Worm (Caenorhabditis elegans) whole organism, young adult: ENCODE data around the gene T05C12.1.

Experiments used
- B0261.1 ChIP-seq: sonication (generic microtip); optimal IDR thresholded peaks from 2 replicates; lab custom pipeline; 2016; ENCODE audit warnings: mild to moderate bottlenecking, missing genetic modification characterization, moderate library complexity, missing compliant biosample characterization
- C17E4.6 ChIP-seq: fragments of 200-800 bp; sonication (Bioruptor generic); IDR thresholded peaks from 2 replicates; pipeline ENCODE4 v1.3.6; 2022; ENCODE audit warnings: missing genetic modification reagents, missing genetic modification characterization, missing compliant biosample characterization
- F10E7.11 ChIP-seq: sonication (generic microtip); optimal IDR thresholded peaks from 2 replicates; lab custom pipeline; 2017; ENCODE audit warnings: mild to moderate bottlenecking, missing genetic modification characterization, moderate library complexity, missing compliant biosample characterization
- F23B12.7 ChIP-seq: sonication (generic microtip); optimal IDR thresholded peaks from 2 replicates; lab custom pipeline; 2017; ENCODE audit warnings: missing genetic modification characterization, mild to moderate bottlenecking, missing compliant biosample characterization, antibody characterized with exemption, moderate library complexity; ENCODE audit not compliant: insufficient read depth
- F39B2.1 ChIP-seq: fragments of 200-800 bp; sonication (Bioruptor generic); IDR thresholded peaks from 2 replicates; pipeline ENCODE4 v1.3.6; 2022; ENCODE audit warnings: missing genetic modification reagents, missing genetic modification characterization, missing compliant biosample characterization
- F49E8.2 ChIP-seq: sonication (generic microtip); optimal IDR thresholded peaks from 3 replicates; lab custom pipeline; 2017; ENCODE audit warnings: missing genetic modification characterization, mild to moderate bottlenecking, missing compliant biosample characterization, antibody characterized with exemption, moderate library complexity; ENCODE audit not compliant: insufficient read depth
- F57C9.4 ChIP-seq: sonication (generic microtip); optimal IDR thresholded peaks from 2 replicates; lab custom pipeline; 2017; ENCODE audit warnings: mild to moderate bottlenecking, missing genetic modification characterization, missing compliant biosample characterization
- T07F8.4 ChIP-seq: sonication (generic microtip); optimal IDR thresholded peaks from 2 replicates; lab custom pipeline; 2016; ENCODE audit warnings: mild to moderate bottlenecking, missing genetic modification characterization, moderate library complexity, missing compliant biosample characterization
- T26A5.8 ChIP-seq: sonication (generic microtip); optimal IDR thresholded peaks from 2 replicates; lab custom pipeline; 2016; ENCODE audit warnings: missing genetic modification characterization, missing compliant biosample characterization
- Y53F4B.3 ChIP-seq: fragments of 200-800 bp; sonication (Bioruptor generic); IDR thresholded peaks from 2 replicates; pipeline ENCODE4 v1.3.6; 2022; ENCODE audit warnings: missing genetic modification reagents, missing genetic modification characterization, missing compliant biosample characterization
- Y53G8AR.9 ChIP-seq: fragments of 200-800 bp; sonication (Bioruptor generic); conservative IDR thresholded peaks from 2 replicates; pipeline ENCODE4 v1.3.6; 2022; ENCODE audit warnings: missing genetic modification reagents, missing genetic modification characterization, missing compliant biosample characterization
- Y79H2A.3 ChIP-seq: fragments of 200-800 bp; sonication (Bioruptor generic); conservative IDR thresholded peaks from 2 replicates; pipeline ENCODE4 v1.3.6; 2022; ENCODE audit warnings: missing genetic modification reagents, missing genetic modification characterization, missing compliant biosample characterization
- aptf-3 ChIP-seq: fragments of 200-800 bp; sonication (Bioruptor generic); IDR thresholded peaks from 2 replicates; pipeline ENCODE4 v1.3.6; 2022; ENCODE audit warnings: missing genetic modification characterization, missing compliant biosample characterization
- atf-7 ChIP-seq: sonication (generic microtip); optimal IDR thresholded peaks from 2 replicates; lab custom pipeline; 2017; ENCODE audit warnings: mild to moderate bottlenecking, missing genetic modification characterization, missing compliant biosample characterization
- bed-1 ChIP-seq: fragments of 200-800 bp; sonication (Bioruptor generic); IDR thresholded peaks from 2 replicates; pipeline ENCODE4 v1.3.6; 2022; ENCODE audit warnings: missing genetic modification reagents, missing genetic modification characterization, missing compliant biosample characterization
- ceh-100 ChIP-seq: fragments of 200-800 bp; sonication (Bioruptor generic); IDR thresholded peaks from 2 replicates; pipeline ENCODE4 v1.3.6; 2022; ENCODE audit warnings: missing genetic modification reagents, missing genetic modification characterization, missing compliant biosample characterization
- chd-7 ChIP-seq: sonication (generic microtip); optimal IDR thresholded peaks from 2 replicates; lab custom pipeline; 2016; ENCODE audit warnings: mild to moderate bottlenecking, missing genetic modification characterization, moderate library complexity, missing compliant biosample characterization
- dpff-1 ChIP-seq: sonication (generic microtip); optimal IDR thresholded peaks from 2 replicates; lab custom pipeline; 2017; ENCODE audit warnings: mild to moderate bottlenecking, missing genetic modification characterization, missing compliant biosample characterization
- egl-44 ChIP-seq: fragments of 200-800 bp; sonication (Bioruptor generic); IDR thresholded peaks from 2 replicates; pipeline ENCODE4 v1.3.6; 2022; ENCODE audit warnings: missing genetic modification reagents, missing genetic modification characterization, missing compliant biosample characterization
- hlh-26 ChIP-seq: fragments of 200-800 bp; sonication (Bioruptor generic); conservative IDR thresholded peaks from 2 replicates; pipeline ENCODE4 v1.3.6; 2022; ENCODE audit warnings: missing genetic modification reagents, missing genetic modification characterization, missing compliant biosample characterization
- lin-40 ChIP-seq: sonication (generic microtip); optimal IDR thresholded peaks from 2 replicates; lab custom pipeline; 2016; ENCODE audit warnings: missing genetic modification characterization, mild to moderate bottlenecking, missing compliant biosample characterization, missing genotype, missing genetic modification reagents
- madf-6 ChIP-seq: fragments of 200-800 bp; sonication (Bioruptor generic); IDR thresholded peaks from 2 replicates; pipeline ENCODE4 v1.3.6; 2022; ENCODE audit warnings: missing genetic modification reagents, missing genetic modification characterization, missing compliant biosample characterization
- mcd-1 ChIP-seq: fragments of 200-800 bp; sonication (Bioruptor generic); IDR thresholded peaks from 2 replicates; pipeline ENCODE4 v1.3.6; 2022; ENCODE audit warnings: missing genetic modification reagents, missing genetic modification characterization, missing compliant biosample characterization
- nfya-1 ChIP-seq: sonication (generic microtip); optimal IDR thresholded peaks from 2 replicates; lab custom pipeline; 2017; ENCODE audit warnings: antibody characterized with exemption, missing compliant biosample characterization, missing genetic modification characterization, borderline replicate concordance; ENCODE audit not compliant: insufficient read depth
- nfya-2 ChIP-seq: fragments of 200-800 bp; sonication (Bioruptor generic); IDR thresholded peaks from 2 replicates; pipeline ENCODE4 v1.3.6; 2022; ENCODE audit warnings: missing genetic modification reagents, missing genetic modification characterization, missing compliant biosample characterization
- nfyb-1 ChIP-seq: fragments of 200-800 bp; sonication (Bioruptor generic); IDR thresholded peaks from 2 replicates; pipeline ENCODE4 v1.3.6; 2022; ENCODE audit warnings: missing genetic modification reagents, missing genetic modification characterization, missing compliant biosample characterization
- nhr-179 ChIP-seq: sonication (generic microtip); optimal IDR thresholded peaks from 2 replicates; lab custom pipeline; 2016; ENCODE audit warnings: mild to moderate bottlenecking, missing genetic modification characterization, missing compliant biosample characterization
- nhr-80 ChIP-seq: sonication (generic microtip); optimal IDR thresholded peaks from 2 replicates; lab custom pipeline; 2016; ENCODE audit warnings: missing genetic modification characterization, missing compliant biosample characterization
- rcor-1 ChIP-seq: fragments of 200-800 bp; sonication (Bioruptor generic); IDR thresholded peaks from 2 replicates; pipeline ENCODE4 v1.3.6; 2022; ENCODE audit warnings: missing genetic modification reagents, missing genetic modification characterization, missing compliant biosample characterization
- snpc-4 ChIP-seq, 5 experiments: fragments of 150-350 bp in 1 of 5; sonication (generic microtip) in 4 of 5; optimal IDR thresholded peaks; 2 replicates each; lab custom pipeline; 2014 to 2018; ENCODE audit warnings: missing genetic modification characterization in 5 of 5, missing biosample characterization in 3 of 5, antibody characterized with exemption in 2 of 5, mild to moderate bottlenecking in 2 of 5, missing compliant biosample characterization in 2 of 5, missing genotype in 2 of 5, moderate library complexity in 2 of 5, missing genetic modification reagents in 1 of 5
- sptf-2 ChIP-seq: fragments of 200-800 bp; sonication (Bioruptor generic); optimal IDR thresholded peaks from 2 replicates; lab custom pipeline; 2018; ENCODE audit warnings: mild to moderate bottlenecking, missing genetic modification characterization, missing compliant biosample characterization
- tbp1 ChIP-seq: fragments of 200-800 bp; sonication (Bioruptor generic); optimal IDR thresholded peaks from 2 replicates; lab custom pipeline; 2018; ENCODE audit warnings: mild to moderate bottlenecking, missing genetic modification characterization, missing compliant biosample characterization
- xnd-1 ChIP-seq: sonication (generic microtip); optimal IDR thresholded peaks from 2 replicates; lab custom pipeline; 2016; ENCODE audit warnings: missing genotype, missing genetic modification reagents, missing genetic modification characterization, missing compliant biosample characterization
- zfh-2 ChIP-seq: fragments of 200-800 bp; sonication (Bioruptor generic); conservative IDR thresholded peaks from 2 replicates; pipeline ENCODE4 v1.3.6; 2022; ENCODE audit warnings: missing genetic modification reagents, missing genetic modification characterization, missing compliant biosample characterization
- zim-3 ChIP-seq: sonication (generic microtip); optimal IDR thresholded peaks from 2 replicates; lab custom pipeline; 2017; ENCODE audit warnings: mild to moderate bottlenecking, missing genetic modification characterization, moderate library complexity, missing compliant biosample characterization
- ztf-18 ChIP-seq: sonication (generic microtip); optimal IDR thresholded peaks from 2 replicates; lab custom pipeline; 2016; ENCODE audit warnings: missing genotype, mild to moderate bottlenecking, missing genetic modification characterization, missing compliant biosample characterization
- ztf-6 ChIP-seq: fragments of 200-800 bp; sonication (Bioruptor generic); IDR thresholded peaks from 2 replicates; pipeline ENCODE4 v1.3.6; 2022; ENCODE audit warnings: missing genetic modification reagents, missing genetic modification characterization, missing compliant biosample characterization

Gene T05C12.1

ce11 chrII:8187516-8187915, 14.0 kb downstream of the T05C12.1 start (continued):
- no peak for TF ChIP-seq B0261.1 (tag; lab: Kevin White, UChicago)
- TF ChIP-seq snpc-4 (GFP tag; optimal IDR thresholded peaks at IDR 0.05; lab: Kevin White, UChicago), result no peak
- TF ChIP-seq snpc-4 (tag; optimal IDR thresholded peaks at IDR 0.05; lab: Kevin White, UChicago), result peak in 1 of 4 experiments; percentile 1
- no peak for TF ChIP-seq mcd-1
- no peak for TF ChIP-seq nfya-1 (tag; lab: Kevin White, UChicago)
- TF ChIP-seq zim-3, result no peak
- TF ChIP-seq Y53G8AR.9, result peak; percentile 78
- no peak for TF ChIP-seq sptf-2 (GFP tag; lab: Kevin White, UChicago)
- TF ChIP-seq tbp1, result no peak
- no peak for TF ChIP-seq Y53F4B.3 (GFP tag; lab: Robert Waterston, UW)
- no peak for TF ChIP-seq rcor-1 (GFP tag; lab: Robert Waterston, UW)
- no peak for TF ChIP-seq dpff-1 (tag; lab: Kevin White, UChicago)
- no peak for TF ChIP-seq zfh-2 (GFP tag; lab: Robert Waterston, UW)
- no peak for TF ChIP-seq nhr-179 (tag; lab: Kevin White, UChicago)
- TF ChIP-seq egl-44, result no peak
- peak; percentile 60 for TF ChIP-seq madf-6 (GFP tag; lab: Robert Waterston, UW)

DNA sequence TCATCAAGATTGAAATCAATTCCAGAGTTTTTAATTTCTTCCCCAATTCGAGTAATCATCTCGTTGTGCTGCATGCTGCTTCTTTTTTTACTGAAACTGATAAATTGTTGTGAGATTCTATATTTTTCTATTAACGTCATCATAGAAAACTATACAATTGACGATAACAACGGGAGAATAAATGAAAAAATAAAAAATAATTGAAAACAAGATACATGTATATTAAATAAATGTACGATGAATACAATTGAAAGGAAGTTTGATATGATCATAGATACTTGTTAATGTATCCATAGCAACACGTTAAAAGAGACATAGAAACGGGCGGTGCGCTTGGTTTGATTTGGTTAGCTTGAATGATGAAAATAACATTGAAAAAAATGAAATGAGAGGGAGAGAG, 17.0 kb downstream of the T05C12.1 start, which contains the start of gene T05C12.8:
TSS of gene T05C12.8 (minus strand) at position 101 of the 400 bp plus-strand sequence.
- TF ChIP-seq Y79H2A.3 (no peak), B0261.1 (tag; lab: Kevin White, UChicago) (no peak), lin-40 (tag; lab: Kevin White, UChicago) (no peak)
- TF ChIP-seq, all 124 proteins: peak for 0

DNA sequence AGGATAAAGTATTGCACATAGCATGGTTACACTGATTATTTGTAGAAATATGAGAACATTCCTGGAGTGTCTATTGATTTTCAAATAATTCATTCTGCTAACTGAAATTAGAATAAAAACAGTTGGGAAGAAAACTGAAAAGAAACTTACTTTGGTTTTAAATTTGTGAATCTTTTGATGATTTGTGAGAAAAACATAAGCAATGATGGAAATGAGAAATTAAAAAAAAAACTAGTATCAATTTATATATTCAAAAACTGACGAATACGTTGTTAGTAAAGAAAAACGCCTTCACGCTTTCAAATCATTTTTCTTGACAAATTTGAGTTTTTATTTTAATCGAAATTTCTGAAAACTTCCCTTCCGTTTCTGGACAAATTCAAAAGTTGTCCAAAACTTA, 19.6 kb downstream of the T05C12.1 start, which contains the start of gene T05C12.9:
TSS of gene T05C12.9 (minus strand) at position 101 of the 400 bp plus-strand sequence.
- no peak for TF ChIP-seq F10E7.11 (tag; lab: Kevin White, UChicago)
- no peak for TF ChIP-seq T07F8.4 (tag; lab: Kevin White, UChicago)
- no peak for TF ChIP-seq hlh-26 (GFP tag; lab: Robert Waterston, UW)
- TF ChIP-seq snpc-4 (GFP tag; optimal IDR thresholded peaks at IDR 0.05; lab: Kevin White, UChicago), result no peak
- TF ChIP-seq snpc-4 (tag; optimal IDR thresholded peaks at IDR 0.05; lab: Kevin White, UChicago), result no peak
- no peak for TF ChIP-seq nfyb-1 (GFP tag; lab: Robert Waterston, UW)
- no peak for TF ChIP-seq C17E4.6 (GFP tag; lab: Robert Waterston, UW)
- no peak for TF ChIP-seq ceh-100
- TF ChIP-seq T26A5.8 (tag; lab: Kevin White, UChicago), result no peak
- no peak for TF ChIP-seq F39B2.1 (GFP tag; lab: Robert Waterston, UW)
- TF ChIP-seq nfya-2 (GFP tag; lab: Robert Waterston, UW), result no peak

- no peak for TF ChIP-seq xnd-1 (tag; lab: Kevin White, UChicago)
- no peak for TF ChIP-seq F57C9.4 (tag; lab: Kevin White, UChicago)
- no peak for TF ChIP-seq F39B2.1 (GFP tag; lab: Robert Waterston, UW)
- TF ChIP-seq ztf-6 (GFP tag; lab: Robert Waterston, UW), result no peak
- TF ChIP-seq chd-7, result no peak
- no peak for TF ChIP-seq nhr-80 (tag; lab: Kevin White, UChicago)
- TF ChIP-seq atf-7 (tag; lab: Kevin White, UChicago), result no peak
These were observed 20.4 kb downstream of the T05C12.1 start for ce11 chrII:8193922-8194321.

- TF ChIP-seq sptf-2 (GFP tag; lab: Kevin White, UChicago) (no peak), ztf-18 (tag; lab: Kevin White, UChicago) (no peak), lin-40 (tag; lab: Kevin White, UChicago) (no peak), F23B12.7 (no peak), bed-1 (GFP tag; lab: Robert Waterston, UW) (no peak), aptf-3 (no peak), F49E8.2 (no peak)
- TF ChIP-seq, all 124 proteins: peak for 0
These were observed 25.0 kb downstream of the T05C12.1 start, which contains the start of gene qua-1 for ce11 chrII:8198503-8198902. Gene qua-1 (plus strand): TSS chrII:8198803.
